Worm (Caenorhabditis elegans) whole organism, early embryonic: ENCODE results near the gene eef-1A.2.

Experiments used
- F13C5.2 ChIP-seq: sonication (generic microtip); optimal IDR thresholded peaks from 2 replicates; lab custom pipeline; 2017; ENCODE audit warnings: mild to moderate bottlenecking, missing genetic modification characterization, inconsistent platforms, missing compliant biosample characterization
- aly-1 ChIP-seq: sonication (generic microtip); optimal IDR thresholded peaks from 2 replicates; lab custom pipeline; 2016; ENCODE audit warnings: missing genetic modification characterization, missing compliant biosample characterization
- ama-1 ChIP-seq: fragments of 150-350 bp; optimal IDR thresholded peaks from 2 replicates; lab custom pipeline; 2014
- ceh-36 ChIP-seq: sonication (generic microtip); optimal IDR thresholded peaks from 2 replicates; lab custom pipeline; 2016; ENCODE audit warnings: missing genetic modification characterization, inconsistent platforms, missing compliant biosample characterization
- flt-1 ChIP-seq: fragments of 200-800 bp; sonication (Bioruptor generic); IDR thresholded peaks from 2 replicates; pipeline ENCODE4 v1.3.6; 2022; ENCODE audit warnings: missing genetic modification characterization, missing compliant biosample characterization
- hmbx-1 ChIP-seq: sonication (generic microtip); optimal IDR thresholded peaks from 2 replicates; lab custom pipeline; 2016; ENCODE audit warnings: mild to moderate bottlenecking, missing genetic modification characterization, missing compliant biosample characterization
- hnd-1 ChIP-seq: sonication (generic microtip); optimal IDR thresholded peaks from 2 replicates; lab custom pipeline; 2016; ENCODE audit warnings: missing genetic modification characterization, missing compliant biosample characterization
- pes-1 ChIP-seq: fragments of 200-800 bp; sonication (Bioruptor generic); IDR thresholded peaks from 2 replicates; pipeline ENCODE4 v1.3.6; 2022; ENCODE audit warnings: missing genetic modification reagents, missing genetic modification characterization, missing compliant biosample characterization
- sea-1 ChIP-seq: fragments of 200-800 bp; sonication (Bioruptor generic); conservative IDR thresholded peaks from 2 replicates; pipeline ENCODE4 v1.3.6; 2022; ENCODE audit warnings: missing genetic modification characterization, missing compliant biosample characterization
- tbx-11 ChIP-seq: fragments of 200-800 bp; sonication (Bioruptor generic); IDR thresholded peaks from 2 replicates; pipeline ENCODE4 v1.3.6; 2022; ENCODE audit warnings: missing genetic modification characterization, missing compliant biosample characterization
- tra-4 ChIP-seq: sonication (generic microtip); optimal IDR thresholded peaks from 2 replicates; lab custom pipeline; 2017; ENCODE audit warnings: missing genetic modification characterization, missing compliant biosample characterization

ce11 chrX:7873350-7873749 is 49.9 kb downstream of the eef-1A.2 start:
- TF ChIP-seq hnd-1 (tag; lab: Kevin White, UChicago) (no peak), aly-1 (no peak), sea-1 (no peak), F13C5.2 (tag; lab: Kevin White, UChicago) (no peak), ama-1 (no peak), tbx-11 (no peak), pes-1 (GFP tag; lab: Robert Waterston, UW) (no peak), tra-4 (tag; lab: Kevin White, UChicago) (no peak), hmbx-1 (tag; lab: Kevin White, UChicago) (no peak), ceh-36 (tag; lab: Kevin White, UChicago) (no peak), flt-1 (GFP tag; lab: Robert Waterston, UW) (no peak)
